Worm (Caenorhabditis elegans) whole organism, mixed stage, embryonic: ENCODE results near the gene lect-2.

Source experiments
- ces-1 ChIP-seq: fragments of 150-350 bp; optimal IDR thresholded peaks from 2 replicates; lab custom pipeline; 2014; ENCODE audit warnings: missing biosample characterization, missing genetic modification reagents, missing genetic modification characterization
- elt-3 ChIP-seq: fragments of 150-350 bp; optimal IDR thresholded peaks from 2 replicates; lab custom pipeline; 2014; ENCODE audit warnings: missing biosample characterization, missing genetic modification characterization
- lin-13 ChIP-seq: fragments of 150-350 bp; optimal IDR thresholded peaks from 2 replicates; lab custom pipeline; 2014; ENCODE audit warnings: missing biosample characterization, missing genetic modification characterization
- nhr-2 ChIP-seq: fragments of 150-350 bp; optimal IDR thresholded peaks from 2 replicates; lab custom pipeline; 2014; ENCODE audit warnings: missing biosample characterization, missing genetic modification characterization
- nhr-237 ChIP-seq: fragments of 150-350 bp; optimal IDR thresholded peaks from 2 replicates; lab custom pipeline; 2014; ENCODE audit warnings: missing biosample characterization, missing genetic modification characterization
- snpc-4 ChIP-seq: fragments of 150-350 bp; optimal IDR thresholded peaks from 2 replicates; lab custom pipeline; 2014; ENCODE audit warnings: missing biosample characterization, missing genetic modification characterization
- zip-8 ChIP-seq: fragments of 150-350 bp; optimal IDR thresholded peaks from 2 replicates; lab custom pipeline; 2014; ENCODE audit warnings: missing biosample characterization, missing genetic modification characterization

ce11 chrII:5765318-5765717, 25.2 kb upstream of the lect-2 start, which contains the start of gene ifb-1:
- TF ChIP-seq ces-1 = no peak
- TF ChIP-seq lin-13 (tag; lab: Kevin White, UChicago) = no peak
- TF ChIP-seq elt-3 = no peak
- no peak for TF ChIP-seq snpc-4 (tag; lab: Kevin White, UChicago)
- TF ChIP-seq nhr-237 (tag; lab: Kevin White, UChicago) = no peak
- TF ChIP-seq zip-8 (tag; lab: Kevin White, UChicago) = no peak
- TF ChIP-seq nhr-2 = no peak
